Worm (Caenorhabditis elegans) whole organism, late embryonic: Measurements from ENCODE around the gene srlf-32.

Experiments used
- C08G9.2 ChIP-seq: sonication (generic microtip); optimal IDR thresholded peaks from 2 replicates; lab custom pipeline; 2016; ENCODE audit warnings: mild to moderate bottlenecking, missing genetic modification characterization, moderate library complexity, missing compliant biosample characterization
- C38D4.7 ChIP-seq: fragments of 200-800 bp; sonication (Bioruptor generic); optimal IDR thresholded peaks from 2 replicates; lab custom pipeline; 2018; ENCODE audit warnings: mild to moderate bottlenecking, missing genetic modification characterization, moderate library complexity, missing compliant biosample characterization
- T23F11.4 ChIP-seq: fragments of 200-800 bp; sonication (Bioruptor generic); optimal IDR thresholded peaks from 2 replicates; lab custom pipeline; 2018; ENCODE audit warnings: mild to moderate bottlenecking, missing genetic modification characterization, missing compliant biosample characterization
- Y22D7AL.16 ChIP-seq: sonication (generic microtip); optimal IDR thresholded peaks from 2 replicates; lab custom pipeline; 2016; ENCODE audit warnings: missing genetic modification characterization, missing compliant biosample characterization
- ahr-1 ChIP-seq: sonication (generic microtip); optimal IDR thresholded peaks from 2 replicates; lab custom pipeline; 2016; ENCODE audit warnings: missing genetic modification characterization, missing compliant biosample characterization
- ceh-14 ChIP-seq: sonication (generic microtip); optimal IDR thresholded peaks from 2 replicates; lab custom pipeline; 2016; ENCODE audit warnings: missing genotype, missing genetic modification characterization, missing compliant biosample characterization
- ceh-18 ChIP-seq: sonication (generic microtip); optimal IDR thresholded peaks from 2 replicates; lab custom pipeline; 2016; ENCODE audit warnings: missing genetic modification characterization, missing compliant biosample characterization
- ceh-2 ChIP-seq: sonication (generic microtip); optimal IDR thresholded peaks from 2 replicates; lab custom pipeline; 2016; ENCODE audit warnings: missing genotype, missing genetic modification characterization, missing compliant biosample characterization
- ceh-22 ChIP-seq: sonication (generic microtip); optimal IDR thresholded peaks from 2 replicates; lab custom pipeline; 2017; ENCODE audit warnings: missing biosample characterization, missing genetic modification characterization
- ceh-6 ChIP-seq: fragments of 200-800 bp; sonication (Bioruptor generic); optimal IDR thresholded peaks from 2 replicates; lab custom pipeline; 2018; ENCODE audit warnings: mild to moderate bottlenecking, missing genetic modification characterization, missing compliant biosample characterization
- ceh-9 ChIP-seq: sonication (generic microtip); optimal IDR thresholded peaks from 2 replicates; lab custom pipeline; 2016; ENCODE audit warnings: mild to moderate bottlenecking, missing genetic modification characterization, inconsistent platforms, missing compliant biosample characterization
- che-1 ChIP-seq: sonication (generic microtip); optimal IDR thresholded peaks from 2 replicates; lab custom pipeline; 2016; ENCODE audit warnings: mild to moderate bottlenecking, missing genetic modification characterization, missing compliant biosample characterization
- elt-2 ChIP-seq: sonication (generic microtip); optimal IDR thresholded peaks from 2 replicates; lab custom pipeline; 2016; ENCODE audit warnings: missing genetic modification reagents, missing genetic modification characterization, missing compliant biosample characterization
- elt-4 ChIP-seq: sonication (generic microtip); optimal IDR thresholded peaks from 2 replicates; lab custom pipeline; 2016; ENCODE audit warnings: missing genetic modification characterization, missing compliant biosample characterization
- ets-4 ChIP-seq: sonication (generic microtip); optimal IDR thresholded peaks from 2 replicates; lab custom pipeline; 2016; ENCODE audit warnings: missing genetic modification characterization, missing compliant biosample characterization
- fax-1 ChIP-seq: sonication (generic microtip); optimal IDR thresholded peaks from 2 replicates; lab custom pipeline; 2016; ENCODE audit warnings: missing genotype, missing genetic modification characterization, missing compliant biosample characterization
- fkh-10 ChIP-seq: fragments of 150-350 bp; optimal IDR thresholded peaks from 2 replicates; lab custom pipeline; 2014; ENCODE audit warnings: missing biosample characterization, missing genetic modification reagents, missing genetic modification characterization
- fkh-6 ChIP-seq: sonication (generic microtip); optimal IDR thresholded peaks from 2 replicates; lab custom pipeline; 2016; ENCODE audit warnings: missing genetic modification characterization, missing compliant biosample characterization
- gmeb-2 ChIP-seq: sonication (generic microtip); optimal IDR thresholded peaks from 2 replicates; lab custom pipeline; 2016; ENCODE audit warnings: missing genetic modification characterization, inconsistent platforms, missing compliant biosample characterization
- hlh-13 ChIP-seq: fragments of 200-800 bp; sonication (Bioruptor generic); optimal IDR thresholded peaks from 2 replicates; lab custom pipeline; 2018; ENCODE audit warnings: mild to moderate bottlenecking, missing genetic modification characterization, missing compliant biosample characterization
- hlh-15 ChIP-seq: sonication (generic microtip); optimal IDR thresholded peaks from 2 replicates; lab custom pipeline; 2016; ENCODE audit warnings: missing genetic modification characterization, missing compliant biosample characterization
- hlh-30 ChIP-seq: sonication (generic microtip); optimal IDR thresholded peaks from 2 replicates; lab custom pipeline; 2017; ENCODE audit warnings: antibody characterized with exemption, missing genetic modification characterization, missing compliant biosample characterization; ENCODE audit not compliant: insufficient read depth
- hlh-8 ChIP-seq: sonication (generic microtip); optimal IDR thresholded peaks from 2 replicates; lab custom pipeline; 2016; ENCODE audit warnings: missing genotype, missing genetic modification characterization, missing compliant biosample characterization
- lin-11 ChIP-seq: fragments of 200-800 bp; sonication (Bioruptor generic); optimal IDR thresholded peaks from 2 replicates; lab custom pipeline; 2018; ENCODE audit warnings: mild to moderate bottlenecking, missing genetic modification characterization, missing compliant biosample characterization
- madf-2 ChIP-seq: sonication (generic microtip); optimal IDR thresholded peaks from 2 replicates; lab custom pipeline; 2017; ENCODE audit warnings: missing genetic modification characterization, missing compliant biosample characterization
- nhr-232 ChIP-seq: sonication (generic microtip); optimal IDR thresholded peaks from 2 replicates; lab custom pipeline; 2016; ENCODE audit warnings: missing genetic modification characterization, missing compliant biosample characterization
- npax-4 ChIP-seq: sonication (generic microtip); optimal IDR thresholded peaks from 2 replicates; lab custom pipeline; 2016; ENCODE audit warnings: missing genetic modification characterization, missing compliant biosample characterization
- odd-2 ChIP-seq: sonication (generic microtip); optimal IDR thresholded peaks from 2 replicates; lab custom pipeline; 2017; ENCODE audit warnings: antibody characterized with exemption, mild to moderate bottlenecking, missing genetic modification characterization, missing compliant biosample characterization
- pag-3 ChIP-seq: sonication (generic microtip); optimal IDR thresholded peaks from 2 replicates; lab custom pipeline; 2016; ENCODE audit warnings: missing compliant biosample characterization, missing genetic modification characterization, borderline replicate concordance
- pha-4 ChIP-seq: fragments of 150-350 bp; optimal IDR thresholded peaks from 2 replicates; lab custom pipeline; 2018; ENCODE audit warnings: missing biosample characterization, missing genetic modification reagents, missing genetic modification characterization
- pqm-1 ChIP-seq: sonication (generic microtip); optimal IDR thresholded peaks from 2 replicates; lab custom pipeline; 2016; ENCODE audit warnings: missing genetic modification characterization, missing compliant biosample characterization
- ref-2 ChIP-seq: sonication (generic microtip); optimal IDR thresholded peaks from 2 replicates; lab custom pipeline; 2016; ENCODE audit warnings: missing genetic modification characterization, missing compliant biosample characterization
- syd-9 ChIP-seq: sonication (generic microtip); optimal IDR thresholded peaks from 2 replicates; lab custom pipeline; 2016; ENCODE audit warnings: mild to moderate bottlenecking, missing genetic modification characterization, moderate library complexity, missing compliant biosample characterization
- tbx-2 ChIP-seq: sonication (generic microtip); optimal IDR thresholded peaks from 2 replicates; lab custom pipeline; 2016; ENCODE audit warnings: missing genetic modification characterization, missing compliant biosample characterization
- tbx-7 ChIP-seq: sonication (generic microtip); optimal IDR thresholded peaks from 2 replicates; lab custom pipeline; 2016; ENCODE audit warnings: missing genotype, missing genetic modification characterization, missing compliant biosample characterization
- ttx-3 ChIP-seq: sonication (generic microtip); optimal IDR thresholded peaks from 2 replicates; lab custom pipeline; 2016; ENCODE audit warnings: missing genetic modification reagents, missing genetic modification characterization, missing compliant biosample characterization
- unc-55 ChIP-seq: sonication (generic microtip); optimal IDR thresholded peaks from 2 replicates; lab custom pipeline; 2017; ENCODE audit warnings: missing biosample characterization, missing genetic modification reagents, missing genetic modification characterization
- unc-86 ChIP-seq: sonication (generic microtip); optimal IDR thresholded peaks from 2 replicates; lab custom pipeline; 2016; ENCODE audit warnings: missing genetic modification characterization, missing compliant biosample characterization
- zip-5 ChIP-seq: sonication (generic microtip); optimal IDR thresholded peaks from 2 replicates; lab custom pipeline; 2016; ENCODE audit warnings: missing genetic modification characterization, missing compliant biosample characterization

srlf-32 gene

ce11 chrIV:11924092-11924491, 1.7 kb upstream of the srlf-32 start:
- TF ChIP-seq ceh-9 (tag; lab: Kevin White, UChicago) (no peak), unc-55 (GFP tag; lab: Kevin White, UChicago) (peak; percentile 11)
- TF ChIP-seq, all 69 proteins: peak for 1

ce11 chrIV:11928388-11928787, 2.6 kb downstream of the srlf-32 start:
- TF ChIP-seq pag-3 (no peak), ceh-22 (no peak), ref-2 (peak; percentile 50), ceh-6 (peak; percentile 44), ttx-3 (tag; lab: Kevin White, UChicago) (no peak), che-1 (tag; lab: Kevin White, UChicago) (peak; percentile 39), elt-4 (no peak), nhr-232 (tag; lab: Kevin White, UChicago) (peak; percentile 43), ceh-18 (tag; lab: Kevin White, UChicago) (no peak), pqm-1 (tag; lab: Kevin White, UChicago) (no peak), C08G9.2 (tag; lab: Kevin White, UChicago) (no peak), fax-1 (tag; lab: Kevin White, UChicago) (no peak), pha-4 (tag; lab: Kevin White, UChicago) (no peak), T23F11.4 (peak; percentile 30), tbx-2 (no peak), fkh-10 (GFP tag; lab: Kevin White, UChicago) (no peak), ceh-14 (tag; lab: Kevin White, UChicago) (no peak), syd-9 (tag; lab: Kevin White, UChicago) (peak; percentile 27), elt-2 (tag; lab: Kevin White, UChicago) (peak; percentile 25), hlh-13 (GFP tag; lab: Kevin White, UChicago) (no peak), C38D4.7 (GFP tag; lab: Kevin White, UChicago) (peak; percentile 34), hlh-15 (tag; lab: Kevin White, UChicago) (no peak), hlh-30 (tag; lab: Kevin White, UChicago) (no peak), ceh-9 (tag; lab: Kevin White, UChicago) (no peak), Y22D7AL.16 (no peak), zip-5 (no peak), ahr-1 (tag; lab: Kevin White, UChicago) (no peak), fkh-6 (tag; lab: Kevin White, UChicago) (peak; percentile 19), gmeb-2 (tag; lab: Kevin White, UChicago) (peak; percentile 18), tbx-7 (tag; lab: Kevin White, UChicago) (no peak), ceh-2 (tag; lab: Kevin White, UChicago) (no peak), lin-11 (tag; lab: Kevin White, UChicago) (peak; percentile 44), unc-86 (tag; lab: Kevin White, UChicago) (no peak), madf-2 (no peak), hlh-8 (tag; lab: Kevin White, UChicago) (no peak), odd-2 (tag; lab: Kevin White, UChicago) (no peak)

- no peak for TF ChIP-seq ceh-22
- no peak for TF ChIP-seq tbx-2
- no peak for TF ChIP-seq elt-4
- TF ChIP-seq ceh-6, result no peak
These were observed 4.7 kb downstream of the srlf-32 start, which contains the start of gene nhx-9 for ce11 chrIV:11930572-11930971. Gene nhx-9 (plus strand): TSS chrIV:11930872.

ce11 chrIV:11937087-11937486, 11.3 kb downstream of the srlf-32 start, which contains the start of gene slc-5A12:
Gene slc-5A12 (plus strand): TSS chrIV:11937419.
- no peak for TF ChIP-seq hlh-30 (tag; lab: Kevin White, UChicago)
- no peak for TF ChIP-seq fkh-6 (tag; lab: Kevin White, UChicago)
- TF ChIP-seq ttx-3 (tag; lab: Kevin White, UChicago), result no peak
- no peak for TF ChIP-seq ets-4 (tag; lab: Kevin White, UChicago)
- no peak for TF ChIP-seq npax-4
